Worm (Caenorhabditis elegans): Measurements from ENCODE around the gene ZK899.7.

The ZK899.7 gene

ce11 chrX:9403622-9404255 lies 45.5 kb downstream of the ZK899.7 start (continued):
- TF ChIP-seq ceh-8 (GFP tag; optimal IDR thresholded peaks at IDR 0.05): no peak
- peak; percentile 57 for TF ChIP-seq nhr-90 (tag; optimal IDR thresholded peaks at IDR 0.05; ENCODE audit: poor library complexity)
- no peak for TF ChIP-seq ces-1 (GFP tag; optimal IDR thresholded peaks at IDR 0.05)
- peak; percentile 1 for TF ChIP-seq nhr-20 (tag; optimal IDR thresholded peaks at IDR 0.05)
- no peak for TF ChIP-seq aly-2 (tag; optimal IDR thresholded peaks at IDR 0.05)
- TF ChIP-seq mep-1 (tag; optimal IDR thresholded peaks at IDR 0.05): peak; percentile 37
- no peak for TF ChIP-seq nhr-76 (tag; optimal IDR thresholded peaks at IDR 0.05)
- peak; percentile 55 for TF ChIP-seq irx-1 (tag; optimal IDR thresholded peaks at IDR 0.05)
- TF ChIP-seq fkh-4 (tag; optimal IDR thresholded peaks at IDR 0.05; ENCODE audit: borderline replicate concordance): no peak
- TF ChIP-seq blmp-1 (tag; optimal IDR thresholded peaks at IDR 0.05): peak; percentile 67
- TF ChIP-seq unc-30 (tag; optimal IDR thresholded peaks at IDR 0.05): no peak
- no peak for TF ChIP-seq fos-1 (tag; optimal IDR thresholded peaks at IDR 0.05)
- TF ChIP-seq nhr-47 (tag; optimal IDR thresholded peaks at IDR 0.05): no peak

ce11 chrX:9402464-9402863 lies 46.8 kb downstream of the ZK899.7 start:
- TF ChIP-seq jun-1 (tag; optimal IDR thresholded peaks at IDR 0.05) (no peak), blmp-1 (tag; optimal IDR thresholded peaks at IDR 0.05) (peak; percentile 40), unc-86 (tag; optimal IDR thresholded peaks at IDR 0.05) (no peak), grh-1 (GFP tag; IDR thresholded peaks at IDR 0.05) (no peak), nhr-71 (tag; optimal IDR thresholded peaks at IDR 0.05) (no peak), mab-9 (GFP tag; IDR thresholded peaks at IDR 0.05) (no peak), ztf-11 (tag; optimal IDR thresholded peaks at IDR 0.05) (no peak), lin-14 (GFP tag; optimal IDR thresholded peaks at IDR 0.05) (peak; percentile 59), nhr-85 (tag) (peak; percentile 75), dsc-1 (tag; optimal IDR thresholded peaks at IDR 0.05) (no peak), ceh-63 (GFP tag; optimal IDR thresholded peaks at IDR 0.05) (no peak), nhr-76 (tag; optimal IDR thresholded peaks at IDR 0.05) (no peak), Y116A8C.19 (tag; optimal IDR thresholded peaks at IDR 0.05; ENCODE audit: borderline replicate concordance) (no peak), sox-4 (tag; optimal IDR thresholded peaks at IDR 0.05) (no peak), C34B4.2 (tag; optimal IDR thresholded peaks at IDR 0.05) (no peak)

ce11 chrX:9401963-9402362 lies 47.3 kb downstream of the ZK899.7 start:
- TF ChIP-seq nhr-47 (tag; optimal IDR thresholded peaks at IDR 0.05) (no peak), blmp-1 (tag; optimal IDR thresholded peaks at IDR 0.05) (peak; percentile 92), elt-3 (tag; optimal IDR thresholded peaks at IDR 0.05) (peak in 1 of 6 experiments; percentile 48)

Data from whole organism, L1 larva.